Fruit fly (Drosophila melanogaster) whole organism, pupa: Measurements from ENCODE around the gene CG33346.
A peak's percentile ranks its signal among the peaks of the same experiment; 100 is the strongest.

Experiments used
- CG10348 ChIP-seq: fragments of 200-800 bp; sonication (Bioruptor generic); IDR thresholded peaks from 2 replicates; pipeline ENCODE4 v1.3.6; 2022; ENCODE audit warnings: missing biosample characterization, missing genetic modification characterization
- CG12605 ChIP-seq: fragments of 200-800 bp; sonication (Bioruptor generic); IDR thresholded peaks from 2 replicates; pipeline ENCODE4 v1.3.6; 2022; ENCODE audit warnings: missing biosample characterization, missing genetic modification characterization
- CG13204 ChIP-seq: fragments of 200-800 bp; sonication (Bioruptor generic); optimal IDR thresholded peaks from 2 replicates; lab custom pipeline; 2018; ENCODE audit warnings: missing biosample characterization, mild to moderate bottlenecking, missing genetic modification characterization, moderate library complexity
- CG14655 ChIP-seq: fragments of 200-800 bp; sonication (Bioruptor generic); optimal IDR thresholded peaks from 3 replicates; lab custom pipeline; 2017; ENCODE audit warnings: mild to moderate bottlenecking, missing biosample characterization, missing genetic modification reagents, missing genetic modification characterization
- CG15710 ChIP-seq: fragments of 200-800 bp; sonication (Bioruptor generic); optimal IDR thresholded peaks from 2 replicates; lab custom pipeline; 2018; ENCODE audit warnings: missing biosample characterization, mild to moderate bottlenecking, missing genetic modification characterization, moderate library complexity
- CG17806 ChIP-seq: fragments of 200-800 bp; sonication (Bioruptor generic); optimal IDR thresholded peaks from 2 replicates; lab custom pipeline; 2018; ENCODE audit warnings: missing biosample characterization, mild to moderate bottlenecking, missing genetic modification characterization, moderate library complexity
- CG32121 ChIP-seq: fragments of 200-800 bp; sonication (Bioruptor generic); IDR thresholded peaks from 2 replicates; pipeline ENCODE4 v1.3.6; 2022; ENCODE audit warnings: missing biosample characterization, missing genetic modification characterization
- CG34367 ChIP-seq: fragments of 200-800 bp; sonication (Bioruptor generic); optimal IDR thresholded peaks from 2 replicates; lab custom pipeline; 2018; ENCODE audit warnings: missing biosample characterization, mild to moderate bottlenecking, missing genetic modification characterization
- CG4496 ChIP-seq: fragments of 200-800 bp; sonication (Bioruptor generic); IDR thresholded peaks from 3 replicates; pipeline ENCODE4 v1.3.6; 2022; ENCODE audit warnings: missing biosample characterization, missing genetic modification characterization
- CG8159 ChIP-seq: fragments of 200-800 bp; sonication (Bioruptor generic); optimal IDR thresholded peaks from 3 replicates; lab custom pipeline; 2018; ENCODE audit warnings: missing biosample characterization, mild to moderate bottlenecking, missing genetic modification characterization, moderate library complexity
- CG8301 ChIP-seq: fragments of 200-800 bp; sonication (Bioruptor generic); optimal IDR thresholded peaks from 2 replicates; lab custom pipeline; 2018; ENCODE audit warnings: missing biosample characterization, mild to moderate bottlenecking, missing genetic modification characterization
- CG9948 ChIP-seq: fragments of 200-800 bp; sonication (Bioruptor generic); optimal IDR thresholded peaks from 2 replicates; lab custom pipeline; 2018; ENCODE audit warnings: missing biosample characterization, mild to moderate bottlenecking, missing genetic modification characterization, moderate library complexity
- D1 ChIP-seq: fragments of 200-800 bp; sonication (Bioruptor generic); optimal IDR thresholded peaks from 2 replicates; lab custom pipeline; 2018; ENCODE audit warnings: missing biosample characterization, mild to moderate bottlenecking, missing genetic modification characterization, moderate library complexity
- EcR ChIP-seq: fragments of 200-800 bp; sonication (Bioruptor generic); optimal IDR thresholded peaks from 3 replicates; lab custom pipeline; 2019; ENCODE audit warnings: missing biosample characterization, missing genetic modification characterization, mild to moderate bottlenecking, moderate library complexity, missing genetic modification reagents
- Ets98B ChIP-seq: fragments of 200-800 bp; sonication (Bioruptor generic); IDR thresholded peaks from 2 replicates; pipeline ENCODE4 v1.3.6; 2022; ENCODE audit warnings: missing biosample characterization, missing genetic modification characterization
- Pif1A ChIP-seq: fragments of 200-800 bp; sonication (Bioruptor generic); optimal IDR thresholded peaks from 3 replicates; lab custom pipeline; 2016; ENCODE audit warnings: missing biosample characterization, missing genetic modification characterization
- Pif1B ChIP-seq: fragments of 200-800 bp; sonication (Bioruptor generic); optimal IDR thresholded peaks from 3 replicates; lab custom pipeline; 2016; ENCODE audit warnings: missing biosample characterization, missing genetic modification characterization
- Snoo ChIP-seq: fragments of 200-800 bp; sonication (Bioruptor generic); optimal IDR thresholded peaks from 3 replicates; lab custom pipeline; 2017; ENCODE audit warnings: missing biosample characterization, mild to moderate bottlenecking, missing genetic modification characterization, inconsistent platforms
- fd96Ca ChIP-seq: fragments of 200-800 bp; sonication (Bioruptor generic); IDR thresholded peaks from 3 replicates; pipeline ENCODE4 v1.3.6; 2022; ENCODE audit warnings: missing biosample characterization, missing genetic modification characterization
- gl ChIP-seq: fragments of 200-800 bp; sonication (Bioruptor generic); optimal IDR thresholded peaks from 2 replicates; lab custom pipeline; 2018; ENCODE audit warnings: missing biosample characterization, mild to moderate bottlenecking, missing genetic modification characterization
- rn ChIP-seq: fragments of 200-800 bp; sonication (Bioruptor generic); IDR thresholded peaks from 2 replicates; pipeline ENCODE4 v1.3.6; 2022; ENCODE audit warnings: missing biosample characterization, missing genetic modification characterization

CG33346 gene

dm6 chr3R:28656127-28656715, 12.8 kb upstream of the CG33346 start:
- TF ChIP-seq fd96Ca (GFP tag; lab: Robert Waterston, UW), result no peak
- TF ChIP-seq Ets98B (GFP tag; lab: Robert Waterston, UW), result no peak
- TF ChIP-seq CG8301 (tag; lab: Kevin White, UChicago), result no peak
- TF ChIP-seq CG32121, result no peak
- TF ChIP-seq CG9948 (tag; lab: Kevin White, UChicago), result no peak
- TF ChIP-seq CG12605, result no peak
- TF ChIP-seq Snoo (tag; lab: Kevin White, UChicago), result no peak
- no peak for TF ChIP-seq rn (GFP tag; lab: Robert Waterston, UW)
- TF ChIP-seq, all 21 proteins: peak for 0

- TF ChIP-seq fd96Ca (GFP tag; lab: Robert Waterston, UW) (no peak), CG10348 (no peak), CG32121 (no peak), CG4496 (GFP tag; lab: Robert Waterston, UW) (no peak), Ets98B (GFP tag; lab: Robert Waterston, UW) (no peak), rn (GFP tag; lab: Robert Waterston, UW) (no peak), EcR (GFP tag; lab: Kevin White, UChicago) (no peak), Pif1B (GFP tag; lab: Kevin White, UChicago) (no peak), Pif1A (GFP tag; lab: Kevin White, UChicago) (no peak), CG13204 (GFP tag; lab: Kevin White, UChicago) (no peak), CG14655 (no peak)
Measured at dm6 chr3R:28662956-28663355, 6.1 kb upstream of the CG33346 start.

- TF ChIP-seq EcR (GFP tag; lab: Kevin White, UChicago), result peak; percentile 1
- no peak for TF ChIP-seq Pif1A (GFP tag; lab: Kevin White, UChicago)
- TF ChIP-seq CG4496 (GFP tag; lab: Robert Waterston, UW), result no peak
- no peak for TF ChIP-seq fd96Ca (GFP tag; lab: Robert Waterston, UW)
Measured at dm6 chr3R:28670404-28670803, 1.4 kb downstream of the CG33346 start, which contains the start of gene Sid. Gene Sid (plus strand): TSS chr3R:28670704.

- TF ChIP-seq Pif1A (GFP tag; lab: Kevin White, UChicago), result no peak
- TF ChIP-seq gl (tag; lab: Kevin White, UChicago), result peak; percentile 36
- TF ChIP-seq CG8301 (tag; lab: Kevin White, UChicago), result peak; percentile 24
- TF ChIP-seq CG10348, result no peak
- TF ChIP-seq CG12605, result no peak
- TF ChIP-seq CG13204 (GFP tag; lab: Kevin White, UChicago), result no peak
- peak; percentile 69 for TF ChIP-seq Snoo (tag; lab: Kevin White, UChicago)
- TF ChIP-seq D1 (tag; lab: Kevin White, UChicago), result peak; percentile 66
- TF ChIP-seq rn (GFP tag; lab: Robert Waterston, UW), result peak; percentile 29; the same call in 1 of the 2 replicates
- TF ChIP-seq CG8159 (tag; lab: Kevin White, UChicago), result peak; percentile 24
- TF ChIP-seq CG9948 (tag; lab: Kevin White, UChicago), result no peak
- TF ChIP-seq CG32121, result peak; percentile 47; the same call in 1 of the 2 replicates
- TF ChIP-seq CG15710, result peak; percentile 48
- TF ChIP-seq Pif1B (GFP tag; lab: Kevin White, UChicago), result peak; percentile 9
- peak; percentile 57 for TF ChIP-seq CG34367 (tag; lab: Kevin White, UChicago)
- TF ChIP-seq Ets98B (GFP tag; lab: Robert Waterston, UW), result peak; percentile 63
- no peak for TF ChIP-seq fd96Ca (GFP tag; lab: Robert Waterston, UW)
- peak; percentile 39 for TF ChIP-seq CG17806 (tag; lab: Kevin White, UChicago)
- peak; percentile 69 for TF ChIP-seq EcR (GFP tag; lab: Kevin White, UChicago)
- TF ChIP-seq CG14655, result peak; percentile 53
- peak; percentile 84 for TF ChIP-seq CG4496 (GFP tag; lab: Robert Waterston, UW)
- TF ChIP-seq, all 21 proteins: peak for 15
Measured at dm6 chr3R:28672134-28672533, 3.1 kb downstream of the CG33346 start.

dm6 chr3R:28674788-28675187, 5.8 kb downstream of the CG33346 start, which contains the start of gene snu:
Gene snu (plus strand): TSS chr3R:28675041.
- TF ChIP-seq EcR (GFP tag; lab: Kevin White, UChicago) (peak; percentile 10), CG13204 (GFP tag; lab: Kevin White, UChicago) (no peak), Ets98B (GFP tag; lab: Robert Waterston, UW) (peak; percentile 14; the same call in 1 of the 2 replicates), Snoo (tag; lab: Kevin White, UChicago) (no peak), CG10348 (no peak), CG15710 (no peak), CG17806 (tag; lab: Kevin White, UChicago) (no peak), CG4496 (GFP tag; lab: Robert Waterston, UW) (peak; percentile 10; the same call in 1 of the 3 replicates), CG12605 (0 out of 2 replicates have a peak, but pooled peaks have one; percentile 9), Pif1A (GFP tag; lab: Kevin White, UChicago) (no peak), rn (GFP tag; lab: Robert Waterston, UW) (no peak), CG14655 (no peak), gl (tag; lab: Kevin White, UChicago) (no peak), CG34367 (tag; lab: Kevin White, UChicago) (no peak), CG8301 (tag; lab: Kevin White, UChicago) (no peak), D1 (tag; lab: Kevin White, UChicago) (no peak), fd96Ca (GFP tag; lab: Robert Waterston, UW) (no peak), Pif1B (GFP tag; lab: Kevin White, UChicago) (no peak), CG32121 (no peak), CG8159 (tag; lab: Kevin White, UChicago) (no peak), CG9948 (tag; lab: Kevin White, UChicago) (no peak)
